Fruit fly (Drosophila melanogaster) whole organism: ENCODE measurements around the gene amd.

Experiments used
- CG8478 ChIP-seq: fragments of >200 bp; optimal IDR thresholded peaks from 2 replicates; lab custom pipeline; 2018; ENCODE audit warnings: inconsistent platforms
- psq ChIP-seq: fragments of >200 bp; optimal IDR thresholded peaks from 2 replicates; lab custom pipeline; 2017
- usp ChIP-seq: fragments of >200 bp; optimal IDR thresholded peaks from 2 replicates; lab custom pipeline; 2017; ENCODE audit warnings: missing biosample characterization, missing genetic modification characterization, mixed read lengths

DNA sequence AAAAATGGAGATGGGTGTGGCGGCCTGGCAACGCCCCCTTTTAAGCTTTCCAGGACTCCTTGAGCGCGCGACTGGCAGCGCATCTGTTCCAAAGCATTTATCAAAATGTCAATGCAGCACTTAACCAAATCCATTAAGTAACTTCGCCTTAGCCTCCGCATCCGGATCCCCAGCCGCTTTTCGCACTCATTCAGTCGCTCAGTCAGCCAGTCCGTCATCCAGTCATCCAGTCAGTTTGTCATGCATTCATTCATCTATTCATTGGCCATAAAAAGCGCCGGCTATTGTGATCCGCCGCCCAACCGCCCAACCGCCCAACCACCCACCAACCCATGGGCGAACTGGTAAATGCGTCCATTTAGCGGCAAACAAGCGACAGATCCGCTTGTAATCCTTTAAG is 21.1 kb upstream of the amd start:
- TF ChIP-seq CG8478 (lab: Kevin White, UChicago) = no peak
- TF ChIP-seq psq (lab: Kevin White, UChicago) = no peak
- TF ChIP-seq usp (GFP tag; lab: Kevin White, UChicago) = no peak
